Fruit fly (Drosophila melanogaster) whole organism, embryonic: ENCODE results near the gene CG16789.

ENCODE experiments used
- Bgb ChIP-seq: fragments of 200-800 bp; sonication (Bioruptor generic); IDR thresholded peaks from 2 replicates; pipeline ENCODE4 v1.3.6; 2022; ENCODE audit warnings: missing biosample characterization, missing genetic modification characterization; ENCODE audit not compliant: partially characterized antibody
- CG10366 ChIP-seq: fragments of 200-800 bp; sonication (Bioruptor generic); IDR thresholded peaks from 2 replicates; pipeline ENCODE4 v1.3.6; 2022; ENCODE audit warnings: missing biosample characterization, missing genetic modification characterization
- CG10959 ChIP-seq: fragments of 200-800 bp; sonication (Bioruptor generic); IDR thresholded peaks from 2 replicates; pipeline ENCODE4 v1.3.6; 2022; ENCODE audit warnings: missing biosample characterization, missing genetic modification characterization
- CG12071 ChIP-seq: fragments of 200-800 bp; sonication (Bioruptor generic); optimal IDR thresholded peaks from 3 replicates; lab custom pipeline; 2018; ENCODE audit warnings: missing biosample characterization, mild to moderate bottlenecking, missing genetic modification characterization
- CG1647 ChIP-seq: fragments of 200-800 bp; sonication (Bioruptor generic); optimal IDR thresholded peaks from 3 replicates; lab custom pipeline; 2016; ENCODE audit warnings: missing biosample characterization, missing genetic modification characterization
- CG17359 ChIP-seq: fragments of 200-800 bp; sonication (Bioruptor generic); optimal IDR thresholded peaks from 3 replicates; lab custom pipeline; 2018; ENCODE audit warnings: missing biosample characterization, mild to moderate bottlenecking, missing genetic modification characterization, moderate library complexity
- CG18011 ChIP-seq: fragments of 200-800 bp; sonication (Bioruptor generic); optimal IDR thresholded peaks from 2 replicates; lab custom pipeline; 2017; ENCODE audit warnings: missing biosample characterization, missing genetic modification characterization, mild to moderate bottlenecking, moderate library complexity, missing genotype
- CG30403 ChIP-seq: fragments of 200-800 bp; sonication (Bioruptor generic); optimal IDR thresholded peaks from 3 replicates; lab custom pipeline; 2016; ENCODE audit warnings: missing biosample characterization, missing genetic modification characterization
- CG30431 ChIP-seq: fragments of 200-800 bp; sonication (Bioruptor generic); optimal IDR thresholded peaks from 2 replicates; lab custom pipeline; 2017; ENCODE audit warnings: missing biosample characterization, missing genetic modification characterization
- CG34422 ChIP-seq: fragments of 200-800 bp; sonication (Bioruptor generic); IDR thresholded peaks from 3 replicates; pipeline ENCODE4 v1.3.6; 2022; ENCODE audit warnings: missing biosample characterization, missing genetic modification characterization
- CG3995 ChIP-seq: fragments of 200-800 bp; sonication (Bioruptor generic); optimal IDR thresholded peaks from 3 replicates; lab custom pipeline; 2016; ENCODE audit warnings: missing biosample characterization, missing genetic modification characterization
- CG42726 ChIP-seq: fragments of 200-800 bp; sonication (Bioruptor generic); IDR thresholded peaks from 2 replicates; pipeline ENCODE4 v1.3.6; 2022; ENCODE audit warnings: missing biosample characterization, missing genetic modification characterization; ENCODE audit not compliant: partially characterized antibody
- CG4730 ChIP-seq: fragments of 200-800 bp; sonication (Bioruptor generic); IDR thresholded peaks from 2 replicates; pipeline ENCODE4 v1.3.6; 2022; ENCODE audit warnings: missing biosample characterization, missing genetic modification characterization
- CG6254 ChIP-seq: fragments of 200-800 bp; sonication (Bioruptor generic); optimal IDR thresholded peaks from 3 replicates; lab custom pipeline; 2017; ENCODE audit warnings: mild to moderate bottlenecking, missing biosample characterization, missing genetic modification reagents, missing genetic modification characterization
- CG6654 ChIP-seq: fragments of 200-800 bp; sonication (Bioruptor generic); optimal IDR thresholded peaks from 2 replicates; lab custom pipeline; 2017; ENCODE audit warnings: missing biosample characterization, mild to moderate bottlenecking, missing genetic modification characterization
- CG6689 ChIP-seq: fragments of 200-800 bp; sonication (Bioruptor generic); IDR thresholded peaks from 2 replicates; pipeline ENCODE4 v1.3.6; 2022; ENCODE audit warnings: missing biosample characterization, missing genetic modification characterization
- CG7987 ChIP-seq: fragments of 200-800 bp; sonication (Bioruptor generic); optimal IDR thresholded peaks from 2 replicates; lab custom pipeline; 2018; ENCODE audit warnings: missing biosample characterization, mild to moderate bottlenecking, missing genetic modification characterization, moderate library complexity
- CG9609 ChIP-seq: fragments of 200-800 bp; sonication (Bioruptor generic); optimal IDR thresholded peaks from 3 replicates; lab custom pipeline; 2016; ENCODE audit warnings: missing biosample characterization, missing genetic modification characterization
- CG9817 ChIP-seq: fragments of 200-800 bp; sonication (Bioruptor generic); optimal IDR thresholded peaks from 2 replicates; lab custom pipeline; 2018; ENCODE audit warnings: missing biosample characterization, mild to moderate bottlenecking, missing genetic modification characterization, moderate library complexity
- Ets65A ChIP-seq: fragments of 200-800 bp; sonication (Bioruptor generic); peaks from one replicate; lab custom pipeline; 2016; ENCODE audit warnings: missing biosample characterization, missing genetic modification characterization
- H15 ChIP-seq: fragments of 200-800 bp; sonication (Bioruptor generic); IDR thresholded peaks from 3 replicates; pipeline ENCODE4 v1.3.6; 2022; ENCODE audit warnings: missing biosample characterization, missing genetic modification characterization
- HHEX ChIP-seq: fragments of 200-800 bp; sonication (Bioruptor generic); optimal IDR thresholded peaks from 3 replicates; lab custom pipeline; 2017; ENCODE audit warnings: missing biosample characterization, mild to moderate bottlenecking, missing genetic modification characterization, missing genetic modification reagents
- Lpt ChIP-seq: fragments of >200 bp; optimal IDR thresholded peaks from 2 replicates; lab custom pipeline; 2018; ENCODE audit warnings: missing biosample characterization, missing genetic modification characterization
- Meics ChIP-seq: fragments of 200-800 bp; sonication (Bioruptor generic); optimal IDR thresholded peaks from 2 replicates; lab custom pipeline; 2017; ENCODE audit warnings: missing biosample characterization, mild to moderate bottlenecking, missing genetic modification characterization
- NC2α ChIP-seq: fragments of 200-800 bp; sonication (Bioruptor generic); optimal IDR thresholded peaks from 2 replicates; lab custom pipeline; 2016; ENCODE audit warnings: missing biosample characterization, missing genetic modification characterization
- NK7.1 ChIP-seq: fragments of 200-800 bp; sonication (Bioruptor generic); optimal IDR thresholded peaks from 3 replicates; lab custom pipeline; 2016; ENCODE audit warnings: missing biosample characterization, missing genetic modification characterization
- Ptx1 ChIP-seq: fragments of 200-800 bp; sonication (Bioruptor generic); IDR thresholded peaks from 2 replicates; pipeline ENCODE4 v1.3.6; 2022; ENCODE audit warnings: missing biosample characterization, missing genetic modification characterization
- Sox102F ChIP-seq: fragments of 200-800 bp; sonication (Bioruptor generic); optimal IDR thresholded peaks from 2 replicates; lab custom pipeline; 2018; ENCODE audit warnings: missing biosample characterization, mild to moderate bottlenecking, missing genetic modification characterization, moderate library complexity
- Stat92E ChIP-seq, 3 experiments: fragments of >200 bp in 2 of 3; fragments of 200-800 bp in 1 of 3; sonication (Bioruptor generic) in 1 of 3; optimal IDR thresholded peaks; 2 replicates each; lab custom pipeline; 2017 to 2019; ENCODE audit warnings: missing biosample characterization in 3 of 3, missing genetic modification characterization in 3 of 3, mild to moderate bottlenecking in 1 of 3, moderate library complexity in 1 of 3
- ab ChIP-seq: fragments of 200-800 bp; sonication (Bioruptor generic); optimal IDR thresholded peaks from 2 replicates; lab custom pipeline; 2016; ENCODE audit warnings: missing biosample characterization, missing genetic modification characterization
- ac ChIP-seq: fragments of 200-800 bp; sonication (Bioruptor generic); optimal IDR thresholded peaks from 3 replicates; lab custom pipeline; 2017; ENCODE audit warnings: missing biosample characterization, mild to moderate bottlenecking, missing genetic modification characterization
- cg ChIP-seq: fragments of 200-800 bp; sonication (Bioruptor generic); optimal IDR thresholded peaks from 3 replicates; lab custom pipeline; 2019; ENCODE audit warnings: missing biosample characterization, mild to moderate bottlenecking, missing genetic modification characterization, moderate library complexity
- dan ChIP-seq: fragments of 200-800 bp; sonication (Bioruptor generic); IDR thresholded peaks from 2 replicates; pipeline ENCODE4 v1.3.6; 2022; ENCODE audit warnings: missing biosample characterization, missing genetic modification characterization
- dmrt11E ChIP-seq: fragments of 200-800 bp; sonication (Bioruptor generic); optimal IDR thresholded peaks from 3 replicates; lab custom pipeline; 2018; ENCODE audit warnings: missing biosample characterization, mild to moderate bottlenecking, missing genetic modification characterization, moderate library complexity
- fd102C ChIP-seq: fragments of 200-800 bp; sonication (Bioruptor generic); optimal IDR thresholded peaks from 2 replicates; lab custom pipeline; 2018; ENCODE audit warnings: missing biosample characterization, mild to moderate bottlenecking, missing genetic modification characterization, moderate library complexity
- hb ChIP-seq: fragments of 200-800 bp; sonication (Bioruptor generic); IDR thresholded peaks from 3 replicates; pipeline ENCODE4 v1.3.6; 2022; ENCODE audit warnings: missing biosample characterization, missing genetic modification characterization; ENCODE audit not compliant: partially characterized antibody
- jing ChIP-seq: fragments of 200-800 bp; sonication (Bioruptor generic); optimal IDR thresholded peaks from 2 replicates; lab custom pipeline; 2018; ENCODE audit warnings: missing biosample characterization, mild to moderate bottlenecking, missing genetic modification characterization
- kay ChIP-seq: fragments of 200-800 bp; sonication (Bioruptor generic); optimal IDR thresholded peaks from 2 replicates; lab custom pipeline; 2016; ENCODE audit warnings: missing biosample characterization, missing genetic modification characterization
- nmo ChIP-seq: fragments of 200-800 bp; sonication (Bioruptor generic); optimal IDR thresholded peaks from 2 replicates; lab custom pipeline; 2018; ENCODE audit warnings: missing biosample characterization, mild to moderate bottlenecking, missing genetic modification characterization, moderate library complexity
- otp ChIP-seq: fragments of 200-800 bp; sonication (Bioruptor generic); IDR thresholded peaks from 3 replicates; pipeline ENCODE4, ENCODE4 v1.3.6; 2022; ENCODE audit warnings: missing biosample characterization, missing genetic modification characterization
- pita ChIP-seq: fragments of 200-800 bp; sonication (Bioruptor generic); optimal IDR thresholded peaks from 2 replicates; lab custom pipeline; 2017; ENCODE audit warnings: missing biosample characterization, mild to moderate bottlenecking, missing genetic modification characterization
- pnt ChIP-seq: fragments of 200-800 bp; sonication (Bioruptor generic); optimal IDR thresholded peaks from 3 replicates; lab custom pipeline; 2016; ENCODE audit warnings: missing biosample characterization, missing genetic modification characterization
- sc ChIP-seq, 3 experiments: fragments of >200 bp in 2 of 3; fragments of 200-800 bp in 1 of 3; sonication (Bioruptor generic) in 1 of 3; optimal IDR thresholded peaks; 2 replicates in 2 of 3; 3 replicates in 1 of 3; lab custom pipeline; 2017; ENCODE audit warnings: mild to moderate bottlenecking in 1 of 3, missing biosample characterization in 1 of 3, missing genetic modification characterization in 1 of 3, missing genetic modification reagents in 1 of 3
- slou ChIP-seq: fragments of 200-800 bp; sonication (Bioruptor generic); optimal IDR thresholded peaks from 3 replicates; lab custom pipeline; 2016; ENCODE audit warnings: missing biosample characterization, missing genetic modification characterization
- sna ChIP-seq: fragments of 200-800 bp; sonication (Bioruptor generic); IDR thresholded peaks from 2 replicates; pipeline ENCODE4 v1.3.6; 2022; ENCODE audit warnings: missing biosample characterization, missing genetic modification characterization; ENCODE audit not compliant: partially characterized antibody
- sqz ChIP-seq: fragments of 200-800 bp; sonication (Bioruptor generic); optimal IDR thresholded peaks from 3 replicates; lab custom pipeline; 2018; ENCODE audit warnings: missing biosample characterization, mild to moderate bottlenecking, missing genetic modification characterization
- trem ChIP-seq: fragments of 200-800 bp; optimal IDR thresholded peaks from 3 replicates; lab custom pipeline; 2019; ENCODE audit warnings: missing biosample characterization, mild to moderate bottlenecking, missing genetic modification characterization, moderate library complexity
- unc-4 ChIP-seq: fragments of 200-800 bp; sonication (Bioruptor generic); IDR thresholded peaks from 2 replicates; pipeline ENCODE4 v1.3.6; 2022; ENCODE audit warnings: missing biosample characterization, missing genetic modification characterization; ENCODE audit not compliant: partially characterized antibody
- vvl ChIP-seq: fragments of 200-800 bp; sonication (Bioruptor generic); IDR thresholded peaks from 2 replicates; pipeline ENCODE4 v1.3.6; 2022; ENCODE audit warnings: missing biosample characterization, missing genetic modification characterization

Gene CG16789

DNA sequence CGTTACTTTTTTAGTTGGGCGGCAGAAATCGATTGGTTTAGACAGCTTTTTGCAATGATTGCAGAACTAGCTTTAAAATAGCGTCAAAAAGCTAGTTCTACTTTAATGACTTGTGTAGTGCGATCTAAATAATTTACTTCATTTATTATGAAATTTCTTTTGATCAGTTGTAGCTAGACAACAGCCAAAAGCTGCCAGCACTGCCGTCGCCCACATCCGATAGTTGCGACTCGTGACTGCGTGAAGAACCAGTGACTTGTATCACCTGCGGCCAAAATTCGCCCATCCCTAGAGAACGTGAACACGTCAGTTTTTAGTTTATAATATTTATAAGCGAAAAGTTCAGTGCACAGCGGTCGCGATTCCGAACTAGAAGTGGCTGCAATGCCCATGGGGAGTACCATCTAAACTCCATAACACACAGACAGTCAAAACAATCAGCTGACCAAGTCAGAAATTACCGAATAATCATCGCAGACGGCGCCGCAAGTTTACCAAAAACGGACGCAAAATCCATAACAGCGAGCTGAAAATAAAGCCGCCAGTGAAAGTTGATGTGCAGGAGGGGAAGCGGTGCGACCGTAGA, 20.8 kb downstream of the CG16789 start, which contains the start of gene P58IPK (continued):
- TF ChIP-seq CG42726 (GFP tag; lab: Robert Waterston, UW) = peak; percentile 96
- no peak for TF ChIP-seq slou (GFP tag; lab: Kevin White, UChicago)
- peak; percentile 78 for TF ChIP-seq nmo
- no peak for TF ChIP-seq CG6254
- TF ChIP-seq CG12071 (GFP tag; lab: Kevin White, UChicago) = no peak
- no peak for TF ChIP-seq jing (GFP tag; lab: Kevin White, UChicago)
- TF ChIP-seq Ptx1 (GFP tag; lab: Robert Waterston, UW) = peak; percentile 52
- TF ChIP-seq HHEX = peak; percentile 37
- peak; percentile 28 for TF ChIP-seq NC2α (GFP tag; lab: Kevin White, UChicago)
- TF ChIP-seq pita (GFP tag; lab: Kevin White, UChicago) = no peak
- peak; percentile 54 for TF ChIP-seq pnt (GFP tag; lab: Kevin White, UChicago)
- TF ChIP-seq kay (GFP tag; lab: Kevin White, UChicago) = peak; percentile 70
- TF ChIP-seq CG9817 (tag; lab: Kevin White, UChicago) = peak; percentile 68
- peak; percentile 91 for TF ChIP-seq unc-4 (GFP tag; lab: Robert Waterston, UW)
- TF ChIP-seq sqz (GFP tag; lab: Kevin White, UChicago) = no peak
- no peak for TF ChIP-seq dan (GFP tag; lab: Robert Waterston, UW)
- TF ChIP-seq CG18011 (GFP tag; lab: Kevin White, UChicago) = peak; percentile 65
- peak; percentile 20; the same call in 1 of the 2 replicates for TF ChIP-seq CG4730
- peak; percentile 57 for TF ChIP-seq CG1647
- peak; percentile 61 for TF ChIP-seq CG6689 (GFP tag; lab: Robert Waterston, UW)
- peak; percentile 88 for TF ChIP-seq trem (tag; lab: Kevin White, UChicago)
- no peak for TF ChIP-seq Stat92E (GFP tag; optimal IDR thresholded peaks at IDR 0.05; lab: Kevin White, UChicago)
- TF ChIP-seq hb (GFP tag; lab: Robert Waterston, UW) = peak; percentile 90
- peak; percentile 38 for TF ChIP-seq CG17359 (tag; lab: Kevin White, UChicago)
- TF ChIP-seq CG9609 = peak; percentile 69
- peak; percentile 67 for TF ChIP-seq CG7987
- peak; percentile 100 for TF ChIP-seq CG3995 (GFP tag; lab: Kevin White, UChicago)
- TF ChIP-seq sna (GFP tag; lab: Robert Waterston, UW) = peak; percentile 92
- peak; percentile 81 for TF ChIP-seq vvl (GFP tag; lab: Robert Waterston, UW)
- peak; percentile 98 for TF ChIP-seq Bgb (GFP tag; lab: Robert Waterston, UW)
- TF ChIP-seq sc (optimal IDR thresholded peaks at IDR 0.05; lab: Kevin White, UChicago) = no peak
- TF ChIP-seq sc (GFP tag; optimal IDR thresholded peaks at IDR 0.05; lab: Kevin White, UChicago) = no peak
- no peak for TF ChIP-seq otp
- TF ChIP-seq CG30431 (GFP tag; lab: Kevin White, UChicago) = peak; percentile 1
- peak; percentile 41 for TF ChIP-seq dmrt11E (tag; lab: Kevin White, UChicago)
- TF ChIP-seq NK7.1 (GFP tag; lab: Kevin White, UChicago) = peak; percentile 19
- peak; percentile 45; the same call in 1 of the 3 replicates for TF ChIP-seq H15
- TF ChIP-seq Ets65A = peak; percentile 98
- no peak for TF ChIP-seq Sox102F (GFP tag; lab: Kevin White, UChicago)
- no peak for TF ChIP-seq CG10959
- TF ChIP-seq ab (GFP tag; lab: Kevin White, UChicago) = no peak
- TF ChIP-seq ac = no peak
- TF ChIP-seq Meics (GFP tag; lab: Kevin White, UChicago) = peak; percentile 56
- TF ChIP-seq CG10366 (GFP tag; lab: Robert Waterston, UW) = peak; percentile 56
- TF ChIP-seq fd102C (GFP tag; lab: Kevin White, UChicago) = no peak
- peak; percentile 80 for TF ChIP-seq CG30403
- no peak for TF ChIP-seq CG6654 (GFP tag; lab: Kevin White, UChicago)
- no peak for TF ChIP-seq Lpt
- peak; percentile 85 for TF ChIP-seq CG34422 (GFP tag; lab: Robert Waterston, UW)
- no peak for TF ChIP-seq cg
